Fruit fly (Drosophila melanogaster) whole organism, adult: Measurements from ENCODE around the gene Mhc.

Source experiments
- CG11617 ChIP-seq: fragments of 200-800 bp; sonication (Bioruptor generic); optimal IDR thresholded peaks from 2 replicates; lab custom pipeline; 2017; ENCODE audit warnings: mild to moderate bottlenecking, missing biosample characterization, missing genetic modification reagents, missing genetic modification characterization
- CG12768 ChIP-seq: fragments of 200-800 bp; sonication (Bioruptor generic); optimal IDR thresholded peaks from 2 replicates; lab custom pipeline; 2017; ENCODE audit warnings: missing biosample characterization, missing genetic modification characterization, mild to moderate bottlenecking, moderate library complexity, missing genetic modification reagents
- CG1620 ChIP-seq: fragments of 200-800 bp; sonication (Bioruptor generic); optimal IDR thresholded peaks from 2 replicates; lab custom pipeline; 2016; ENCODE audit warnings: missing biosample characterization, missing genetic modification characterization
- CG33017 ChIP-seq: fragments of 200-800 bp; sonication (Bioruptor generic); optimal IDR thresholded peaks from 2 replicates; lab custom pipeline; 2018; ENCODE audit warnings: missing biosample characterization, mild to moderate bottlenecking, missing genetic modification characterization, moderate library complexity
- CG5204 ChIP-seq: fragments of 200-800 bp; sonication (Bioruptor generic); optimal IDR thresholded peaks from 2 replicates; lab custom pipeline; 2016; ENCODE audit warnings: missing biosample characterization, missing genetic modification characterization
- CG7045 ChIP-seq: fragments of 200-800 bp; sonication (Bioruptor generic); optimal IDR thresholded peaks from 2 replicates; lab custom pipeline; 2017; ENCODE audit warnings: missing biosample characterization, mild to moderate bottlenecking, missing genetic modification characterization
- CG7101 ChIP-seq: fragments of 200-800 bp; sonication (Bioruptor generic); optimal IDR thresholded peaks from 2 replicates; lab custom pipeline; 2018; ENCODE audit warnings: missing biosample characterization, mild to moderate bottlenecking, missing genetic modification characterization, moderate library complexity
- Clk ChIP-seq: fragments of 200-800 bp; sonication (Bioruptor generic); optimal IDR thresholded peaks from 2 replicates; lab custom pipeline; 2017; ENCODE audit warnings: missing biosample characterization, missing genetic modification characterization
- Crg-1 ChIP-seq: fragments of 200-800 bp; sonication (Bioruptor generic); optimal IDR thresholded peaks from 2 replicates; lab custom pipeline; 2016; ENCODE audit warnings: missing biosample characterization, missing genetic modification characterization
- Hr96 ChIP-seq: fragments of 200-800 bp; sonication (Bioruptor generic); optimal IDR thresholded peaks from 2 replicates; lab custom pipeline; 2016; ENCODE audit warnings: missing biosample characterization, missing genetic modification characterization
- Mnt ChIP-seq: fragments of 200-800 bp; sonication (Bioruptor generic); optimal IDR thresholded peaks from 2 replicates; lab custom pipeline; 2016; ENCODE audit warnings: missing biosample characterization, mild to moderate bottlenecking, missing genetic modification characterization
- bab1 ChIP-seq: fragments of 200-800 bp; sonication (Bioruptor generic); optimal IDR thresholded peaks from 3 replicates; lab custom pipeline; 2019; ENCODE audit warnings: missing biosample characterization, mild to moderate bottlenecking, missing genetic modification characterization, moderate library complexity
- cic ChIP-seq: fragments of 200-800 bp; sonication (Bioruptor generic); optimal IDR thresholded peaks from 2 replicates; lab custom pipeline; 2017; ENCODE audit warnings: missing biosample characterization, mild to moderate bottlenecking, missing genetic modification characterization, moderate library complexity
- cnc ChIP-seq, 2 experiments: fragments of >200 bp; optimal IDR thresholded peaks; 2 replicates each; lab custom pipeline; 2017
- kay ChIP-seq: fragments of 200-800 bp; sonication (Bioruptor generic); peaks from one replicate; lab custom pipeline; 2016; ENCODE audit warnings: missing biosample characterization, missing genetic modification characterization, borderline replicate concordance
- ovo ChIP-seq: fragments of 200-800 bp; sonication (Bioruptor generic); optimal IDR thresholded peaks from 2 replicates; lab custom pipeline; 2016; ENCODE audit warnings: missing biosample characterization, missing genetic modification characterization
- pad ChIP-seq: fragments of 200-800 bp; sonication (Bioruptor generic); optimal IDR thresholded peaks from 3 replicates; lab custom pipeline; 2017; ENCODE audit warnings: missing biosample characterization, missing genetic modification characterization, mild to moderate bottlenecking, moderate library complexity, missing genetic modification reagents
- tj ChIP-seq: fragments of 200-800 bp; sonication (Bioruptor generic); optimal IDR thresholded peaks from 3 replicates; lab custom pipeline; 2017; ENCODE audit warnings: missing biosample characterization, mild to moderate bottlenecking, missing genetic modification characterization, moderate library complexity
- toe ChIP-seq: fragments of 200-800 bp; sonication (Bioruptor generic); optimal IDR thresholded peaks from 2 replicates; lab custom pipeline; 2016; ENCODE audit warnings: missing biosample characterization, missing genetic modification characterization

Mhc gene

DNA sequence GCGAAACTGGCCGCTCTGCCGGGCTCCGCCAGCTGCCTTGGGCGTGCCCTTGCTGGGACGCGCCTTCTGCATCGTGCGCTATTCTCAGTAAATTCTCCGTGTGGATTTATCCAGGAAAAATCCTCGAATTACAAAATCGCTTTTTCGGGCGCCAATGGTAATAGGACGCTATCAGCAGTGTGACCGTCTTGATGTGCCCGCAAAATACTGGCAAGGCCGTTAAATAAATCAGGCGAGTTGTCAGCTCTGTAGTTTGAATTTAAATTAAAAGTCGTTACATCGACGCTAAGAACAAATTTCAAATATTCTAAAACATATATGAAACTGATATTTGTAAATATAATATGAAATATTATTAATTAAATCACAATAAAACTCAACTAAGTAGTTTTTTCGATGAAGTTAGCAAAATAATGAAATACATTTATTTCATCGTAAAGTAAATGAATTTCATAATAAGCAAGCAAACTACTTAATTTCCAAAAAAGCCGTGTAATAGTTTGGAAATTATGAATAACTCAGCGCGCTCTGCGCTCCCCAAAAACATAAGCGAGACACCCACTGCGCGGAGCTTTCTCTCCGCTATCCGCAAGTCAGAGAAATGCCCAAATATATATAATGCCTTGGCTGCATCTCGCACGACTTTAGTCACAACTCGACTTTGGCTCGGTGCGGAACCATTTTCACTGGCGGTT, 28.0 kb upstream of the Mhc start, which contains the start of the genes glu and ChLD3:
Gene glu, minus strand, starts transcription at position 183 of the 695 bp plus-strand sequence.
Gene ChLD3, plus strand, starts transcription at position 645 of the 695 bp plus-strand sequence.
- TF ChIP-seq CG7045 (GFP tag; lab: Kevin White, UChicago) = no peak
- no peak for TF ChIP-seq Crg-1 (GFP tag; lab: Kevin White, UChicago)
- TF ChIP-seq CG11617 (GFP tag; lab: Kevin White, UChicago) = no peak
- no peak for TF ChIP-seq CG5204 (GFP tag; lab: Kevin White, UChicago)
- TF ChIP-seq Hr96 = no peak
- no peak for TF ChIP-seq cnc (optimal IDR thresholded peaks at IDR 0.05; lab: Kevin White, UChicago)
- no peak for TF ChIP-seq CG12768 (GFP tag; lab: Kevin White, UChicago)
- no peak for TF ChIP-seq ovo (GFP tag; lab: Kevin White, UChicago)
- TF ChIP-seq tj (GFP tag; lab: Kevin White, UChicago) = no peak
- no peak for TF ChIP-seq CG1620 (GFP tag; lab: Kevin White, UChicago)

DNA sequence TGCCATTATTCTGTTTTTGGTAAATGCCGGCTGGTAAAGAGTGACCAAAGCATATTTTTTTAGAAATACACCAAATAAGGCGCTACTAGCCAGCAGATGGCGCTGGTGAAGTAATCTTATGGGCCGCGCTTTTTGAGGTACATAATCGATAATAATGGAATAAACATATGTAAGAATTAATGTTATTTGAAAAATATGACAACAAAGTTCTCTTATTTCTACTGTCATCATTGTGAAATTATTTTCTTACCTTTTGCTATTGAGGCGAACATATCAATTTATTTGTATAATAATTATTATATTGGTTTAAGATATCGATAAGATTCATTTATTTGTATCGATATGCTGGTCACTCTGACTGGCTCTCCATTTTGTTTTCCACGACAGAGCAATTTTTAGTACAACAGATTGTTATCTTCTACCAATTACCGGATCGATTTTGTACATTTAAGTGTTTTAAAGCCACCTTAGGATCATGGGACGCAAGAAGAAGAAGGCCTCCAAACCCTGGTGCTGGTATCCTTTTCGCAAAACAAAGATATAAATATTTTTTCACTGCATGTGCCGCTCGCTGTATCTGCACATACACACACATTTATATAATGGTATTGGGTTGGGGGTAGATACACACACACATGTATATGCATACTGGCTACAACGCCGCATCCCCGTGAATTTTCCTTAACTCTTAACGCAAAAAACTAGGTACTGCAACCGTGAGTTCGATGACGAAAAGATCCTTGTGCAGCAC, 23.1 kb upstream of the Mhc start, which contains the start of the genes LSm7 and BuGZ:
Gene LSm7, minus strand, starts transcription at position 46 of the 751 bp plus-strand sequence.
Gene BuGZ, plus strand, starts transcription at position 351 of the 751 bp plus-strand sequence.
- TF ChIP-seq ovo (GFP tag; lab: Kevin White, UChicago) (no peak), pad (peak; percentile 26), cic (GFP tag; lab: Kevin White, UChicago) (no peak), CG11617 (GFP tag; lab: Kevin White, UChicago) (peak; percentile 33), Hr96 (peak; percentile 1), CG5204 (GFP tag; lab: Kevin White, UChicago) (no peak), Mnt (peak; percentile 75), tj (GFP tag; lab: Kevin White, UChicago) (peak; percentile 4), bab1 (GFP tag; lab: Kevin White, UChicago) (peak; percentile 57), CG33017 (tag; lab: Kevin White, UChicago) (no peak)

DNA sequence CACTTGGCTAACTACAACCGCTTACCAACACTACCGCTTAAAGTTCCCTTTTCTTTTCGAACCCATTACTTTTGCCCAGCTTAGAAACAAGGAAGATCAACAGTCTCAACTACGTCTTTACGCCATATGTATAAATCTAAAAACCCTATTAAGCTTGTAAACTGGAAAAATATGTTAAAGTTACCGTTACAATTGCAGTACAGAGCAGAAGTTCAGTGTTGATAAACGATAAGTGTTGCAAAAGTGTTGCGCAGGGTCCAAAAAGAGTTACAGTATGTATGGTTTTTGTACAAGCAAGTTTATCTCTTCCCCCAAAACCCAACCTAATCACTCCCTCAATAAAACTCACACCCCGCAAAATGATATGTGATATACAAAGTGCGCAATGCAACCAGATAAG, 19.2 kb upstream of the Mhc start:
- TF ChIP-seq pad = no peak
- TF ChIP-seq toe (GFP tag; lab: Kevin White, UChicago) = no peak
- no peak for TF ChIP-seq Crg-1 (GFP tag; lab: Kevin White, UChicago)
- no peak for TF ChIP-seq CG12768 (GFP tag; lab: Kevin White, UChicago)
- no peak for TF ChIP-seq CG5204 (GFP tag; lab: Kevin White, UChicago)
- no peak for TF ChIP-seq CG11617 (GFP tag; lab: Kevin White, UChicago)
- TF ChIP-seq CG1620 (GFP tag; lab: Kevin White, UChicago) = no peak
- no peak for TF ChIP-seq CG33017 (tag; lab: Kevin White, UChicago)

DNA sequence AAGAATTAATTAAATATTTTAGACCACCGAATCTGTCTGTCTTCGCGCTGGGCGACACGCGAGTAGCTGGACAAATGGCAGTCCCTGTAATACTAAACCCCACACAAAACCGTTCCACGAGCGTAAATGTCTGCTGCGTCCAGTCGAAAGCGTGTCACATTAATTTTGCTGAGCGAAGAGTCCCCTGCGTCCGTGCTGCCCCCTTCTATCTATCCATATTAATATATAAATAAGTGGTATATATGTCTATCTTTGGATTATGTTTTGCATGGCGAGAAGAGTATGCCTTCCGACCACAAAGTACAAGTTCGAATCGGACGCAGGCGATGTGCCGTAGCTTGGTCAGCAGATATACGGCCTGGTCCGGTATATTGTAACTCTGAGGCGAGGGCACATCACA, 14.0 kb upstream of the Mhc start:
- TF ChIP-seq cic (GFP tag; lab: Kevin White, UChicago) (no peak), Clk (GFP tag; lab: Kevin White, UChicago) (no peak), tj (GFP tag; lab: Kevin White, UChicago) (peak; percentile 59), ovo (GFP tag; lab: Kevin White, UChicago) (no peak)

DNA sequence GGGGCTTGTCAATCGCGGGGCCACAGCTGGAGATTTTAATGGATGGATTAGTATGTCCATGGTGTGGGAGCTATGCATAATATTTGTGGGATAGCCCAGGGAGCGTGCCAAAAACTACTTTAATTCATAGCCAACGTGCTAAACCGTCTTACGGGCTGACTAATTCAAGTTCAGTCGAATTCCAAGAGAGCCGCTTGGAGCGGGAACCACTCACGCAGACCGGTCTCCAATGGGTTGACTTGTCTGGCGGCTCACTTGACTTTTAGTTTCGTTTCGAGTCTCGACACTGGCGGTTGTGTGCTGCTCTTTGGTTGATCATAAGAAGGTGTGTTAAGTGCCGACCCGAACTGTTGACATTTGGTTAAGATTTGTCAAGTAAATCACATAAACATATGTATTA, 12.3 kb upstream of the Mhc start, which contains the start of gene yellow-b:
Gene yellow-b, plus strand, starts transcription at position 263 of the 400 bp plus-strand sequence.
- TF ChIP-seq CG7045 (GFP tag; lab: Kevin White, UChicago) (no peak), cnc (optimal IDR thresholded peaks at IDR 0.05; lab: Kevin White, UChicago) (no peak), Crg-1 (GFP tag; lab: Kevin White, UChicago) (no peak), CG7101 (tag; lab: Kevin White, UChicago) (no peak), CG5204 (GFP tag; lab: Kevin White, UChicago) (no peak), toe (GFP tag; lab: Kevin White, UChicago) (no peak), Hr96 (no peak), CG1620 (GFP tag; lab: Kevin White, UChicago) (no peak)

DNA sequence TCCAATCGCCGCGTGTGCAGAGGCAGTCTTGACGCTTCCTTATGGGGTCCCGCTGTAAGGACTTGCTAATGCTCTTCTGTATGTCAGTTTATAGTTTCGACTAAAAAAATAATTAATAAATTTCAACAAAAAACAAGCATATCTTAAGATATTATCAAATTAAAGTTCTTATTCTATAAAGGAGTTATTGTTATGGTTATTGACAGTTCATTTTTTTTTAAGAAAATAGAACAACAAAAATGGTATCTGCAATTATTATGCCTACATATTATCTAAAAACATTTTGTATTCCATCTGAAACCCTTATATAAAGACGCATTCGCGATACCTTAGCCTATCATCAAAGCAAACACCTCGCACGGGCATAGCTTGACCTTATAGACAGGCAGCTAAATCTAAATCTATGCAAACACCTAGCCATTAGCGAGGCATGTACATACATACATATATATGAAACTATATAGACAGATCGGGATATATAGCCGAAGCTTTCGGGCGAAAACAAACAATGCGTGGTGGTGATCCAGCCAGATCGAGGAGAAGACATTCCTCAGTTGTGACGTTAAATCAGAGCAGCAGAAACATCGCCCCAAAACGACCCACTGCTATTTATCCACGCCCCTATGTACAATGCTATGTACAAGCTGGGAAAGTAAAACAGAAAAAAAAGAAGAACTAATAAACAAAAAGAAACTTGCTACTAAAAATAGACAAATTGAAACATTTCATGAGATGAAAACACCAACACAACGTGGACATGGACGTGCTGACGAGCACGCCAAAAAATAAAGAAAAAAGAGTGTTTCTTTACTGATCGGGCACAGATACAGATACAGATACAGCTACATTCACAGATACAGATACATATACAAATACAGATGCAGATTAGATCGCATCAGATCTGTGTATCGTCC, 5.6 kb upstream of the Mhc start, which contains the start of gene ppk17:
Gene ppk17, minus strand, starts transcription at position 51 of the 914 bp plus-strand sequence.
- TF ChIP-seq kay (GFP tag; lab: Kevin White, UChicago) (peak; percentile 32), bab1 (GFP tag; lab: Kevin White, UChicago) (no peak)
